Worm (Caenorhabditis elegans) whole organism, early embryonic: ENCODE results near the gene C35B1.2.

Source experiments
- B0310.2 ChIP-seq: sonication (generic microtip); optimal IDR thresholded peaks from 2 replicates; lab custom pipeline; 2016; ENCODE audit warnings: mild to moderate bottlenecking, missing genetic modification characterization, missing compliant biosample characterization
- F13C5.2 ChIP-seq: sonication (generic microtip); optimal IDR thresholded peaks from 2 replicates; lab custom pipeline; 2017; ENCODE audit warnings: mild to moderate bottlenecking, missing genetic modification characterization, inconsistent platforms, missing compliant biosample characterization
- ama-1 ChIP-seq: fragments of 150-350 bp; optimal IDR thresholded peaks from 2 replicates; lab custom pipeline; 2014
- ceh-13 ChIP-seq: fragments of 200-800 bp; sonication (Bioruptor generic); optimal IDR thresholded peaks from 2 replicates; lab custom pipeline; 2018; ENCODE audit warnings: mild to moderate bottlenecking, missing genetic modification characterization, missing compliant biosample characterization
- ceh-36 ChIP-seq: sonication (generic microtip); optimal IDR thresholded peaks from 2 replicates; lab custom pipeline; 2016; ENCODE audit warnings: missing genetic modification characterization, inconsistent platforms, missing compliant biosample characterization
- ets-7 ChIP-seq: sonication (generic microtip); optimal IDR thresholded peaks from 2 replicates; lab custom pipeline; 2016; ENCODE audit warnings: missing genotype, missing genetic modification characterization, missing compliant biosample characterization
- hmbx-1 ChIP-seq: sonication (generic microtip); optimal IDR thresholded peaks from 2 replicates; lab custom pipeline; 2016; ENCODE audit warnings: mild to moderate bottlenecking, missing genetic modification characterization, missing compliant biosample characterization
- hmg-4 ChIP-seq: fragments of 200-800 bp; sonication (Bioruptor generic); optimal IDR thresholded peaks from 2 replicates; lab custom pipeline; 2018; ENCODE audit warnings: mild to moderate bottlenecking, missing genetic modification characterization, missing compliant biosample characterization
- hnd-1 ChIP-seq: sonication (generic microtip); optimal IDR thresholded peaks from 2 replicates; lab custom pipeline; 2016; ENCODE audit warnings: missing genetic modification characterization, missing compliant biosample characterization
- scrt-1 ChIP-seq: fragments of 200-800 bp; sonication (Bioruptor generic); IDR thresholded peaks from 2 replicates; pipeline ENCODE4 v1.3.6; 2022; ENCODE audit warnings: missing genetic modification characterization, missing compliant biosample characterization
- sea-1 ChIP-seq: fragments of 200-800 bp; sonication (Bioruptor generic); conservative IDR thresholded peaks from 2 replicates; pipeline ENCODE4 v1.3.6; 2022; ENCODE audit warnings: missing genetic modification characterization, missing compliant biosample characterization
- tbx-11 ChIP-seq: fragments of 200-800 bp; sonication (Bioruptor generic); IDR thresholded peaks from 2 replicates; pipeline ENCODE4 v1.3.6; 2022; ENCODE audit warnings: missing genetic modification characterization, missing compliant biosample characterization
- tbx-37 ChIP-seq: fragments of 200-800 bp; sonication (Bioruptor generic); conservative IDR thresholded peaks from 2 replicates; pipeline ENCODE4 v1.3.6; 2022; ENCODE audit warnings: missing genetic modification reagents, missing genetic modification characterization, missing compliant biosample characterization

- TF ChIP-seq sea-1 (GFP tag; lab: Robert Waterston, UW) (no peak), ama-1 (lab: Kevin White, UChicago) (no peak), hmbx-1 (tag; lab: Kevin White, UChicago) (no peak), B0310.2 (tag; lab: Kevin White, UChicago) (no peak), F13C5.2 (tag; lab: Kevin White, UChicago) (no peak), ceh-13 (GFP tag; lab: Kevin White, UChicago) (no peak), hmg-4 (no peak), tbx-11 (GFP tag; lab: Robert Waterston, UW) (no peak), scrt-1 (GFP tag; lab: Robert Waterston, UW) (no peak), ets-7 (tag; lab: Kevin White, UChicago) (no peak), ceh-36 (tag; lab: Kevin White, UChicago) (no peak), tbx-37 (GFP tag; lab: Robert Waterston, UW) (no peak), hnd-1 (no peak)
Measured at ce11 chrIV:4052274-4052673, 33.7 kb upstream of the C35B1.2 start.
